Worm (Caenorhabditis elegans) whole organism, L1 larva: Measurements from ENCODE around the gene R07E5.7.

Source experiments
- C04F5.9 ChIP-seq: sonication (generic microtip); optimal IDR thresholded peaks from 2 replicates; lab custom pipeline; 2016; ENCODE audit warnings: missing genetic modification characterization, missing compliant biosample characterization
- Y116A8C.19 ChIP-seq: sonication (generic microtip); optimal IDR thresholded peaks from 2 replicates; lab custom pipeline; 2016; ENCODE audit warnings: missing compliant biosample characterization, missing genetic modification characterization, borderline replicate concordance
- alr-1 ChIP-seq: fragments of 200-800 bp; sonication (Bioruptor generic); optimal IDR thresholded peaks from 2 replicates; lab custom pipeline; 2018; ENCODE audit warnings: borderline replicate concordance, mild to moderate bottlenecking, missing genetic modification characterization, missing compliant biosample characterization
- ceh-63 ChIP-seq: fragments of 200-800 bp; sonication (Bioruptor generic); optimal IDR thresholded peaks from 2 replicates; lab custom pipeline; 2018; ENCODE audit warnings: mild to moderate bottlenecking, missing genetic modification characterization, missing compliant biosample characterization
- ceh-88 ChIP-seq: fragments of 200-800 bp; sonication (Bioruptor generic); IDR thresholded peaks from 2 replicates; pipeline ENCODE4 v1.3.6; 2022; ENCODE audit warnings: missing genetic modification characterization, missing compliant biosample characterization
- ceh-90 ChIP-seq: sonication (generic microtip); optimal IDR thresholded peaks from 2 replicates; lab custom pipeline; 2016; ENCODE audit warnings: missing genetic modification characterization, missing compliant biosample characterization
- ces-1 ChIP-seq: fragments of 150-350 bp; optimal IDR thresholded peaks from 2 replicates; lab custom pipeline; 2014; ENCODE audit warnings: missing biosample characterization, missing genetic modification reagents, missing genetic modification characterization
- dpl-1 ChIP-seq, 3 experiments: fragments of 150-350 bp in 2 of 3; sonication (generic microtip) in 1 of 3; optimal IDR thresholded peaks; 2 replicates each; lab custom pipeline; 2014 to 2017; ENCODE audit warnings: missing biosample characterization in 3 of 3, missing genetic modification characterization in 3 of 3, missing genetic modification reagents in 3 of 3
- dsc-1 ChIP-seq: sonication (generic microtip); optimal IDR thresholded peaks from 2 replicates; lab custom pipeline; 2016; ENCODE audit warnings: mild to moderate bottlenecking, missing genetic modification characterization, missing compliant biosample characterization
- efl-1 ChIP-seq, 4 experiments: fragments of 150-350 bp; optimal IDR thresholded peaks in 3 of 4; peaks in 1 of 4; 1 replicate in 1 of 4; 2 replicates in 3 of 4; lab custom pipeline; 2014; ENCODE audit warnings: missing biosample characterization in 2 of 4, missing genetic modification characterization in 2 of 4, missing genetic modification reagents in 2 of 4
- efl-3 ChIP-seq: fragments of 200-800 bp; sonication (Bioruptor generic); optimal IDR thresholded peaks from 2 replicates; lab custom pipeline; 2018; ENCODE audit warnings: mild to moderate bottlenecking, missing genetic modification characterization, missing compliant biosample characterization
- egl-13 ChIP-seq: sonication (generic microtip); optimal IDR thresholded peaks from 2 replicates; lab custom pipeline; 2016; ENCODE audit warnings: missing genotype, missing genetic modification reagents, missing genetic modification characterization, missing compliant biosample characterization
- elt-2 ChIP-seq: sonication (generic microtip); optimal IDR thresholded peaks from 2 replicates; lab custom pipeline; 2016; ENCODE audit warnings: missing genetic modification characterization, mild to moderate bottlenecking, inconsistent platforms, missing compliant biosample characterization, missing genetic modification reagents
- elt-3 ChIP-seq, 6 experiments: fragments of 150-350 bp in 1 of 6; sonication (generic microtip); optimal IDR thresholded peaks; 2 replicates each; lab custom pipeline; 2017 to 2018; ENCODE audit warnings: missing biosample characterization in 6 of 6, missing genetic modification characterization in 6 of 6, inconsistent platforms in 1 of 6
- ets-5 ChIP-seq: fragments of 200-800 bp; sonication (Bioruptor generic); IDR thresholded peaks from 2 replicates; pipeline ENCODE4 v1.3.6; 2022; ENCODE audit warnings: missing genetic modification characterization, missing compliant biosample characterization
- fkh-10 ChIP-seq: sonication (generic microtip); optimal IDR thresholded peaks from 2 replicates; lab custom pipeline; 2017; ENCODE audit warnings: missing biosample characterization, missing genetic modification reagents, missing genetic modification characterization
- fkh-4 ChIP-seq: sonication (generic microtip); optimal IDR thresholded peaks from 2 replicates; lab custom pipeline; 2016; ENCODE audit warnings: missing compliant biosample characterization, missing genetic modification characterization, borderline replicate concordance
- grh-1 ChIP-seq: fragments of 200-800 bp; sonication (Bioruptor generic); IDR thresholded peaks from 2 replicates; pipeline ENCODE4 v1.3.6; 2022; ENCODE audit warnings: missing genetic modification reagents, missing genetic modification characterization, missing compliant biosample characterization
- hlh-4 ChIP-seq: sonication (generic microtip); optimal IDR thresholded peaks from 2 replicates; lab custom pipeline; 2016; ENCODE audit warnings: mild to moderate bottlenecking, missing genetic modification characterization, missing compliant biosample characterization
- jun-1 ChIP-seq: fragments of 150-350 bp; optimal IDR thresholded peaks from 2 replicates; lab custom pipeline; 2014; ENCODE audit warnings: missing biosample characterization, missing genetic modification reagents, missing genetic modification characterization
- lin-13 ChIP-seq: fragments of 150-350 bp; optimal IDR thresholded peaks from 2 replicates; lab custom pipeline; 2014; ENCODE audit warnings: missing biosample characterization, missing genetic modification reagents, missing genetic modification characterization
- lin-14 ChIP-seq: fragments of 200-800 bp; sonication (Bioruptor generic); optimal IDR thresholded peaks from 2 replicates; lab custom pipeline; 2018; ENCODE audit warnings: mild to moderate bottlenecking, missing genetic modification characterization, moderate library complexity, missing compliant biosample characterization
- lin-15B ChIP-seq: fragments of 150-350 bp; sonication (generic microtip); optimal IDR thresholded peaks from 3 replicates; lab custom pipeline; 2014; ENCODE audit warnings: missing biosample characterization, missing genetic modification characterization
- lin-39 ChIP-seq: fragments of 150-350 bp; optimal IDR thresholded peaks from 2 replicates; lab custom pipeline; 2014; ENCODE audit warnings: missing biosample characterization, missing genetic modification reagents, missing genetic modification characterization
- lsy-2 ChIP-seq, 2 experiments: fragments of 150-350 bp; optimal IDR thresholded peaks; 2 replicates each; lab custom pipeline; 2014; ENCODE audit warnings: missing biosample characterization in 2 of 2, missing genetic modification characterization in 2 of 2
- mab-9 ChIP-seq: fragments of 200-800 bp; sonication (Bioruptor generic); IDR thresholded peaks from 2 replicates; pipeline ENCODE4 v1.3.6; 2022; ENCODE audit warnings: missing genetic modification reagents, missing genetic modification characterization, missing compliant biosample characterization
- mdl-1 ChIP-seq, 2 experiments: fragments of 150-350 bp; optimal IDR thresholded peaks; 2 replicates each; lab custom pipeline; 2014 to 2017; ENCODE audit warnings: missing biosample characterization in 2 of 2, missing genetic modification characterization in 2 of 2, inconsistent platforms in 1 of 2
- mef-2 ChIP-seq: fragments of 150-350 bp; optimal IDR thresholded peaks from 2 replicates; lab custom pipeline; 2014; ENCODE audit warnings: missing biosample characterization, missing genetic modification characterization
- nhr-19 ChIP-seq: fragments of 200-800 bp; sonication (Bioruptor generic); conservative IDR thresholded peaks from 2 replicates; pipeline ENCODE4 v1.3.6; 2022; ENCODE audit warnings: missing genetic modification characterization, missing compliant biosample characterization
- nhr-28 ChIP-seq: fragments of 150-350 bp; optimal IDR thresholded peaks from 2 replicates; lab custom pipeline; 2014; ENCODE audit warnings: missing biosample characterization, missing genetic modification characterization
- nhr-71 ChIP-seq: sonication (generic microtip); optimal IDR thresholded peaks from 2 replicates; lab custom pipeline; 2016; ENCODE audit warnings: mild to moderate bottlenecking, missing genetic modification characterization, moderate library complexity, missing compliant biosample characterization
- nhr-76 ChIP-seq: sonication (generic microtip); optimal IDR thresholded peaks from 2 replicates; lab custom pipeline; 2017; ENCODE audit warnings: missing biosample characterization, missing genetic modification characterization
- nhr-85 ChIP-seq: sonication (generic microtip); peaks from one replicate; lab custom pipeline; 2016; ENCODE audit warnings: missing genetic modification characterization, inconsistent platforms, missing compliant biosample characterization
- nhr-90 ChIP-seq: sonication (generic microtip); optimal IDR thresholded peaks from 2 replicates; lab custom pipeline; 2016; ENCODE audit warnings: mild to moderate bottlenecking, missing genetic modification characterization, missing compliant biosample characterization; ENCODE audit not compliant: poor library complexity
- pag-3 ChIP-seq: sonication (generic microtip); optimal IDR thresholded peaks from 2 replicates; lab custom pipeline; 2017; ENCODE audit warnings: missing genetic modification characterization, mild to moderate bottlenecking, missing compliant biosample characterization, antibody characterized with exemption, borderline replicate concordance; ENCODE audit not compliant: insufficient read depth
- pax-3 ChIP-seq: fragments of 200-800 bp; sonication (Bioruptor generic); optimal IDR thresholded peaks from 2 replicates; lab custom pipeline; 2018; ENCODE audit warnings: mild to moderate bottlenecking, missing genetic modification characterization, moderate library complexity, missing compliant biosample characterization
- pqm-1 ChIP-seq: sonication (generic microtip); optimal IDR thresholded peaks from 3 replicates; lab custom pipeline; 2017; ENCODE audit warnings: missing biosample characterization, missing genetic modification characterization
- rnt-1 ChIP-seq: sonication (generic microtip); optimal IDR thresholded peaks from 2 replicates; lab custom pipeline; 2016; ENCODE audit warnings: mild to moderate bottlenecking, missing genetic modification characterization, moderate library complexity, missing compliant biosample characterization
- sptf-1 ChIP-seq: fragments of 150-350 bp; optimal IDR thresholded peaks from 2 replicates; lab custom pipeline; 2014; ENCODE audit warnings: missing biosample characterization, missing genetic modification characterization
- sup-37 ChIP-seq: fragments of 200-800 bp; sonication (Bioruptor generic); optimal IDR thresholded peaks from 2 replicates; lab custom pipeline; 2018; ENCODE audit warnings: mild to moderate bottlenecking, missing genetic modification characterization, missing compliant biosample characterization
- swsn-7 ChIP-seq: sonication (generic microtip); optimal IDR thresholded peaks from 2 replicates; lab custom pipeline; 2016; ENCODE audit warnings: missing genetic modification characterization, missing compliant biosample characterization
- tlp-1 ChIP-seq: fragments of 150-350 bp; optimal IDR thresholded peaks from 2 replicates; lab custom pipeline; 2014; ENCODE audit warnings: missing biosample characterization, missing genetic modification characterization
- unc-130 ChIP-seq: fragments of 150-350 bp; optimal IDR thresholded peaks from 2 replicates; lab custom pipeline; 2017; ENCODE audit warnings: missing biosample characterization, missing genetic modification characterization, inconsistent platforms
- unc-30 ChIP-seq: sonication (generic microtip); optimal IDR thresholded peaks from 2 replicates; lab custom pipeline; 2017; ENCODE audit warnings: missing biosample characterization, missing genetic modification characterization
- zag-1 ChIP-seq: fragments of 150-350 bp; optimal IDR thresholded peaks from 2 replicates; lab custom pipeline; 2014; ENCODE audit warnings: missing biosample characterization, missing genetic modification characterization
- zip-4 ChIP-seq: fragments of 200-800 bp; sonication (Bioruptor generic); optimal IDR thresholded peaks from 2 replicates; lab custom pipeline; 2018; ENCODE audit warnings: mild to moderate bottlenecking, missing genetic modification characterization, moderate library complexity, missing compliant biosample characterization
- ztf-11 ChIP-seq, 2 experiments: sonication (generic microtip); optimal IDR thresholded peaks; 2 replicates each; lab custom pipeline; 2016 to 2017; ENCODE audit warnings: missing genetic modification characterization in 2 of 2, missing biosample characterization in 1 of 2, missing compliant biosample characterization in 1 of 2
- ztf-4 ChIP-seq: fragments of 150-350 bp; optimal IDR thresholded peaks from 2 replicates; lab custom pipeline; 2014; ENCODE audit warnings: missing biosample characterization, missing genetic modification characterization

The R07E5.7 gene

ce11 chrIII:4405986-4406385, 13.0 kb downstream of the R07E5.7 start, which contains the start of gene rnp-4:
rnp-4 (plus strand) TSS chrIII:4406286.
- TF ChIP-seq grh-1 (GFP tag; lab: Robert Waterston, UW) (no peak), lin-15B (no peak), mab-9 (GFP tag; lab: Robert Waterston, UW) (no peak), lin-13 (GFP tag; lab: Kevin White, UChicago) (no peak), fkh-4 (no peak), nhr-76 (tag; lab: Kevin White, UChicago) (no peak), unc-130 (tag; lab: Kevin White, UChicago) (no peak), elt-3 (tag; optimal IDR thresholded peaks at IDR 0.05; lab: Kevin White, UChicago) (no peak), tlp-1 (tag; lab: Kevin White, UChicago) (no peak), pag-3 (tag; lab: Kevin White, UChicago) (no peak), hlh-4 (tag; lab: Kevin White, UChicago) (no peak), ztf-11 (tag; optimal IDR thresholded peaks at IDR 0.05; lab: Kevin White, UChicago) (no peak)

- peak; percentile 26 to 78 for TF ChIP-seq lsy-2 (tag; optimal IDR thresholded peaks at IDR 0.05; lab: Kevin White, UChicago)
- no peak for TF ChIP-seq pag-3 (tag; lab: Kevin White, UChicago)
- TF ChIP-seq unc-130 (tag; lab: Kevin White, UChicago) = no peak
- TF ChIP-seq fkh-4 = no peak
- no peak for TF ChIP-seq ceh-63 (GFP tag; lab: Kevin White, UChicago)
- no peak for TF ChIP-seq zag-1 (tag; lab: Kevin White, UChicago)
- TF ChIP-seq lin-39 (tag; lab: Kevin White, UChicago) = no peak
- TF ChIP-seq lin-13 (GFP tag; lab: Kevin White, UChicago) = no peak
- no peak for TF ChIP-seq nhr-76 (tag; lab: Kevin White, UChicago)
- TF ChIP-seq rnt-1 (tag; lab: Kevin White, UChicago) = no peak
- no peak for TF ChIP-seq nhr-19 (GFP tag; lab: Robert Waterston, UW)
- no peak for TF ChIP-seq egl-13
- TF ChIP-seq dpl-1 (GFP tag; optimal IDR thresholded peaks at IDR 0.05; lab: Kevin White, UChicago) = peak; percentile 34 to 71 (median 52)
- TF ChIP-seq dsc-1 (tag; lab: Kevin White, UChicago) = no peak
- no peak for TF ChIP-seq ces-1 (GFP tag; lab: Kevin White, UChicago)
- TF ChIP-seq nhr-28 (tag; lab: Kevin White, UChicago) = no peak
- no peak for TF ChIP-seq alr-1 (tag; lab: Kevin White, UChicago)
- no peak for TF ChIP-seq ztf-4 (tag; lab: Kevin White, UChicago)
- TF ChIP-seq efl-1 (optimal IDR thresholded peaks at IDR 0.05; lab: Kevin White, UChicago) = peak; percentile 51 to 59
- TF ChIP-seq efl-1 (GFP tag; optimal IDR thresholded peaks at IDR 0.05 in 1 of 2; lab: Kevin White, UChicago) = peak; percentile 46 to 68
- TF ChIP-seq fkh-10 (GFP tag; lab: Kevin White, UChicago) = no peak
- no peak for TF ChIP-seq jun-1 (tag; lab: Kevin White, UChicago)
- TF ChIP-seq nhr-85 (tag; lab: Kevin White, UChicago) = no peak
- TF ChIP-seq efl-3 (GFP tag; lab: Kevin White, UChicago) = no peak
- TF ChIP-seq mef-2 (tag; lab: Kevin White, UChicago) = no peak
- no peak for TF ChIP-seq swsn-7 (tag; lab: Kevin White, UChicago)
- TF ChIP-seq Y116A8C.19 (tag; lab: Kevin White, UChicago) = no peak
- no peak for TF ChIP-seq C04F5.9 (tag; lab: Kevin White, UChicago)
- no peak for TF ChIP-seq ceh-90 (tag; lab: Kevin White, UChicago)
- no peak for TF ChIP-seq elt-2 (tag; lab: Kevin White, UChicago)
- no peak for TF ChIP-seq pqm-1
- no peak for TF ChIP-seq unc-30 (tag; lab: Kevin White, UChicago)
- no peak for TF ChIP-seq nhr-90 (tag; lab: Kevin White, UChicago)
- TF ChIP-seq sup-37 (GFP tag; lab: Kevin White, UChicago) = no peak
- no peak for TF ChIP-seq elt-3 (tag; optimal IDR thresholded peaks at IDR 0.05; lab: Kevin White, UChicago)
- TF ChIP-seq mdl-1 (tag; optimal IDR thresholded peaks at IDR 0.05; lab: Kevin White, UChicago) = peak in 1 of 2 experiments; percentile 46
- no peak for TF ChIP-seq ets-5 (GFP tag; lab: Robert Waterston, UW)
- TF ChIP-seq pax-3 (tag; lab: Kevin White, UChicago) = no peak
- no peak for TF ChIP-seq ceh-88 (GFP tag; lab: Robert Waterston, UW)
- TF ChIP-seq lin-14 (GFP tag; lab: Kevin White, UChicago) = no peak
- TF ChIP-seq lin-15B = peak; percentile 54
- TF ChIP-seq zip-4 (GFP tag; lab: Kevin White, UChicago) = no peak
- no peak for TF ChIP-seq sptf-1 (tag; lab: Kevin White, UChicago)
- no peak for TF ChIP-seq nhr-71 (tag; lab: Kevin White, UChicago)
Measured at ce11 chrIII:4404339-4404836, 14.6 kb downstream of the R07E5.7 start, which contains the start of the genes R07E5.17 and snfc-5. R07E5.17 (minus strand) TSS chrIII:4404436. snfc-5 (plus strand) TSS chrIII:4404786.
